Worm (Caenorhabditis elegans) whole organism, L1 larva: ENCODE results near the gene T10B5.4.

Source experiments
- fkh-4 ChIP-seq: sonication (generic microtip); optimal IDR thresholded peaks from 2 replicates; lab custom pipeline; 2016; ENCODE audit warnings: missing compliant biosample characterization, missing genetic modification characterization, borderline replicate concordance

Gene T10B5.4

DNA sequence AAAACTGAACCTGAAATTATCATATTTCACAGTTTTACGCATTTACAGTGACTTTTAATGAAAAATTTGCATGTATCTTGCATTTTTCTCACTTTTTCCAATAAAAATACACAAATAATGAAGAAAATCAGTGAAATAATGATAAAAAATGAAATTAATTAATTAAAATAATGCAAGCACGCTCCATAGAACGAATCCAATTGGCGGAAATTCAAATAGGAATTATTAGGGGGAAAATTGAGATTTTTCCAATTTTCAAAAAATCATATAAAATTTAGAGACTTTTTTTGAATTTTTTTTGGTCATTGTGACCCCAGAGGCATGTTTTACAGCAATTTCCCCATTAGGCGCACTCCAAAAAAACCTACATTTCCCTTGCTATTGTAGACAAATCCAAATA lies 50.9 kb downstream of the T10B5.4 start (continued):
- no peak for TF ChIP-seq fkh-4 (tag; lab: Kevin White, UChicago)
